Worm (Caenorhabditis elegans): ENCODE data around the gene R07B1.13.
A peak's percentile ranks its signal among the peaks of the same experiment; 100 is the strongest.

The R07B1.13 gene

DNA sequence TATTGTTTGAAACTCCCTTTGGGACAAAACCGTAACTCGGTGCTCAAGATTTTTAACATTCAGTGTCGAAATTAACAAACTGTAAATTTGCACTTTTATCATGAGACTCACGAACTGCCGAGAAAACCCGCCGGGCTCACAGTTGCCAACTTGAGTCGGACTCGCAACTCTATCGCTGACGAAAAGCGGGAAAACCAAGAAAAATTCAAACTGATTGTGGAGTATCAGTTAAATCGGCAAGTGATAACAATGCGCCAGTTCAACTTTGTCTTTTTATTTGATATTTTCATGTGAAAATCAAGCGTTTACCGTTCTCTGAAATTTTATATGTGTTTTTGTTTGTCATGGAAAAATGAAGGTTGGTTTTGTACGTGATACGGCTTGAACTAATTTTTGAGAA, 12.9 kb downstream of the R07B1.13 start:
- TF ChIP-seq ceh-16 (tag; optimal IDR thresholded peaks at IDR 0.05) (no peak), elt-2 (tag; optimal IDR thresholded peaks at IDR 0.05) (peak; percentile 83), elt-1 (tag; optimal IDR thresholded peaks at IDR 0.05) (no peak)

ce11 chrX:9883837-9884324, 14.3 kb downstream of the R07B1.13 start, which contains the start of gene mrp-4:
Gene mrp-4 (plus strand): TSS chrX:9884274.
- TF ChIP-seq pqm-1 (tag; optimal IDR thresholded peaks at IDR 0.05) (no peak), nhr-23 (tag; optimal IDR thresholded peaks at IDR 0.05) (no peak), lin-15B (tag; optimal IDR thresholded peaks at IDR 0.05) (no peak), ztf-4 (tag; optimal IDR thresholded peaks at IDR 0.05) (no peak), ceh-9 (tag; optimal IDR thresholded peaks at IDR 0.05) (no peak), sea-2 (GFP tag; optimal IDR thresholded peaks at IDR 0.05) (no peak), nfya-1 (tag; optimal IDR thresholded peaks at IDR 0.05; ENCODE audit: insufficient read depth) (no peak), hmg-11 (tag; optimal IDR thresholded peaks at IDR 0.05) (no peak), pha-4 (tag; optimal IDR thresholded peaks at IDR 0.05) (no peak), nhr-76 (tag; optimal IDR thresholded peaks at IDR 0.05) (no peak), aly-2 (tag; optimal IDR thresholded peaks at IDR 0.05) (no peak), nhr-77 (tag; optimal IDR thresholded peaks at IDR 0.05) (no peak), mdl-1 (tag; optimal IDR thresholded peaks at IDR 0.05) (no peak), skn-1 (tag; optimal IDR thresholded peaks at IDR 0.05) (no peak), nhr-11 (tag; optimal IDR thresholded peaks at IDR 0.05) (no peak), elt-1 (tag; optimal IDR thresholded peaks at IDR 0.05) (no peak), eor-1 (tag; optimal IDR thresholded peaks at IDR 0.05) (no peak)

DNA sequence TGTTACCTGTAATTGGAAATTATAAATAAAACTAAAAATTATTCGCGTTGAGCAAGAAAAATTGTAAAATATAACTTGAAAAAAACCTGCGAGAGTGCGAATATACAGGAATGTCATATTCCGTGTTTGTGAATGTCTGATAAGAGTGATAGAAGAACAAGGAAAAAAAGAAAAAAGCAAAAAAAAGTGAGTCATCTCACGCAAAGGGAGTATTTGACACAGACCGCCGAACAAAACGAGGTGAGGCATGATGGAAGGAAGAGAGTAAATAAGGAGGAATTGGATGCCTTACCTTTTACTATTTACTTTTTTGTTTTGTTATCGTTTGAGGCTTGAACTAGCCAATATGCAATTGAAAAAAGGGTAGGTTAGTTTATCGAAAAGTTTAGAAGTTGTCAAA, 22.7 kb downstream of the R07B1.13 start, which contains the start of gene F21G4.1:
TSS of gene F21G4.1 (minus strand) at position 6 of the 400 bp plus-strand sequence.
- TF ChIP-seq elt-2 (tag; optimal IDR thresholded peaks at IDR 0.05) (peak; percentile 57), nhr-25 (tag; optimal IDR thresholded peaks at IDR 0.05) (no peak), nhr-237 (tag; optimal IDR thresholded peaks at IDR 0.05) (no peak), pha-4 (tag; optimal IDR thresholded peaks at IDR 0.05) (peak; percentile 91), fkh-10 (GFP tag; optimal IDR thresholded peaks at IDR 0.05) (no peak), ama-1 (optimal IDR thresholded peaks at IDR 0.05) (no peak), jun-1 (tag; optimal IDR thresholded peaks at IDR 0.05) (no peak), snpc-4 (tag; optimal IDR thresholded peaks at IDR 0.05) (no peak), unc-62 (GFP tag; optimal IDR thresholded peaks at IDR 0.05) (no peak), fos-1 (tag; optimal IDR thresholded peaks at IDR 0.05) (peak; percentile 21), pqm-1 (tag; optimal IDR thresholded peaks at IDR 0.05) (peak; percentile 25)

DNA sequence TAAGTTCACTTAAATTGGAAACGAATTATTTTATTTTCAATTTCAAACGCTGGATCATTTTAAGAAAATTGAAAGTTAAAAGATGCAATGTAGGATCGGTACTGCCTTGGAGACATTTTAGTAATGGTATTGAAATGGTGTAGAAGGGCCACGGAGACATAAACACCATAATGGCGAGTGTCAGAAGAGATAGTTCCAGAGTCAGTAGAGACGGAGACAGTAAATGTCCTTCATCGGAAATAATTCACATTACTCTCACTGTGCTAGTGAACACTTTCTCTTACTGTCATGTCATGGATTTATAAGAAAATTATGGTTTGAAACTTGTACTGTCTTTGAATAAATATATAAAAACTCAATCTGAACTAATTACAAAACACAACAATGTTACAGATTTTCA, 23.4 kb downstream of the R07B1.13 start:
- peak; percentile 4 for TF ChIP-seq nhr-25 (tag; optimal IDR thresholded peaks at IDR 0.05)
- no peak for TF ChIP-seq nhr-67 (tag; optimal IDR thresholded peaks at IDR 0.05)
- no peak for TF ChIP-seq ceh-82 (tag; optimal IDR thresholded peaks at IDR 0.05)

ce11 chrX:9894844-9895243, 25.2 kb downstream of the R07B1.13 start, which contains the start of gene F21G4.3:
Gene F21G4.3 (plus strand): TSS chrX:9895144.
- no peak for TF ChIP-seq fkh-10 (GFP tag; optimal IDR thresholded peaks at IDR 0.05)
- no peak for TF ChIP-seq ceh-82 (tag; optimal IDR thresholded peaks at IDR 0.05)
- no peak for TF ChIP-seq mdl-1 (tag; optimal IDR thresholded peaks at IDR 0.05)
- TF ChIP-seq elt-1 (tag; optimal IDR thresholded peaks at IDR 0.05): no peak
- no peak for TF ChIP-seq unc-39 (tag; optimal IDR thresholded peaks at IDR 0.05)
- no peak for TF ChIP-seq ama-1 (optimal IDR thresholded peaks at IDR 0.05)
- TF ChIP-seq daf-12 (tag; optimal IDR thresholded peaks at IDR 0.05): no peak
- no peak for TF ChIP-seq fos-1 (tag; optimal IDR thresholded peaks at IDR 0.05)

ce11 chrX:9899426-9900131, 30.0 kb downstream of the R07B1.13 start, which contains the start of gene phf-34:
Gene phf-34 (minus strand): TSS chrX:9899476.
- no peak for TF ChIP-seq nhr-12 (tag; optimal IDR thresholded peaks at IDR 0.05)
- no peak for TF ChIP-seq tbx-2 (tag; optimal IDR thresholded peaks at IDR 0.05)
- no peak for TF ChIP-seq mdl-1 (tag; optimal IDR thresholded peaks at IDR 0.05)
- peak; percentile 65 for TF ChIP-seq nhr-23 (tag; optimal IDR thresholded peaks at IDR 0.05)
- TF ChIP-seq ama-1 (optimal IDR thresholded peaks at IDR 0.05): no peak
- no peak for TF ChIP-seq nhr-11 (tag; optimal IDR thresholded peaks at IDR 0.05)
- TF ChIP-seq ztf-4 (tag; optimal IDR thresholded peaks at IDR 0.05): no peak
- no peak for TF ChIP-seq unc-39 (tag; optimal IDR thresholded peaks at IDR 0.05)
- peak; percentile 13 for TF ChIP-seq egl-5 (tag; optimal IDR thresholded peaks at IDR 0.05)
- TF ChIP-seq zag-1 (tag; optimal IDR thresholded peaks at IDR 0.05): no peak
- no peak for TF ChIP-seq fkh-2 (tag; optimal IDR thresholded peaks at IDR 0.05)
- TF ChIP-seq nfya-1 (tag; optimal IDR thresholded peaks at IDR 0.05; ENCODE audit: insufficient read depth): peak; percentile 76
- no peak for TF ChIP-seq nhr-76 (tag; optimal IDR thresholded peaks at IDR 0.05)
- no peak for TF ChIP-seq ztf-11 (tag; optimal IDR thresholded peaks at IDR 0.05)
- no peak for TF ChIP-seq ceh-82 (tag; optimal IDR thresholded peaks at IDR 0.05)
- no peak for TF ChIP-seq nhr-77 (tag; optimal IDR thresholded peaks at IDR 0.05)
- no peak for TF ChIP-seq ceh-9 (tag; optimal IDR thresholded peaks at IDR 0.05)
- peak; percentile 10 for TF ChIP-seq fkh-10 (GFP tag; optimal IDR thresholded peaks at IDR 0.05)
- no peak for TF ChIP-seq ceh-28 (tag; optimal IDR thresholded peaks at IDR 0.05)
- TF ChIP-seq R02D3.7 (tag; optimal IDR thresholded peaks at IDR 0.05): no peak
- peak; percentile 21 for TF ChIP-seq lin-39 (tag; optimal IDR thresholded peaks at IDR 0.05)
- no peak for TF ChIP-seq jun-1 (tag; optimal IDR thresholded peaks at IDR 0.05)
- TF ChIP-seq elt-3 (tag; optimal IDR thresholded peaks at IDR 0.05): no peak
- no peak for TF ChIP-seq daf-12 (tag; optimal IDR thresholded peaks at IDR 0.05)
